Worm (Caenorhabditis elegans) whole organism, mixed stage, embryonic: ENCODE data around the gene mlc-6.
A peak's percentile ranks its signal among the peaks of the same experiment; 100 is the strongest.

ENCODE experiments used
- M03D4.4 ChIP-seq: sonication (generic microtip); optimal IDR thresholded peaks from 2 replicates; lab custom pipeline; 2017; ENCODE audit warnings: mild to moderate bottlenecking, missing genetic modification characterization, missing compliant biosample characterization
- bed-3 ChIP-seq: fragments of 200-800 bp; sonication (Bioruptor generic); optimal IDR thresholded peaks from 3 replicates; lab custom pipeline; 2018; ENCODE audit warnings: mild to moderate bottlenecking, missing genetic modification characterization, moderate library complexity, missing compliant biosample characterization
- blmp-1 ChIP-seq: fragments of 150-350 bp; optimal IDR thresholded peaks from 2 replicates; lab custom pipeline; 2014; ENCODE audit warnings: missing biosample characterization, missing genetic modification characterization
- ceh-39 ChIP-seq: fragments of 150-350 bp; optimal IDR thresholded peaks from 2 replicates; lab custom pipeline; 2014; ENCODE audit warnings: missing biosample characterization, missing genetic modification characterization
- ceh-43 ChIP-seq: fragments of 200-800 bp; sonication (Bioruptor generic); optimal IDR thresholded peaks from 2 replicates; lab custom pipeline; 2018; ENCODE audit warnings: mild to moderate bottlenecking, missing genetic modification characterization, moderate library complexity, missing compliant biosample characterization
- ceh-83 ChIP-seq: fragments of 200-800 bp; sonication (Bioruptor generic); optimal IDR thresholded peaks from 2 replicates; lab custom pipeline; 2018; ENCODE audit warnings: mild to moderate bottlenecking, missing genetic modification characterization, missing compliant biosample characterization
- ces-1 ChIP-seq: fragments of 150-350 bp; optimal IDR thresholded peaks from 2 replicates; lab custom pipeline; 2014; ENCODE audit warnings: missing biosample characterization, missing genetic modification reagents, missing genetic modification characterization
- cnd-1 ChIP-seq: fragments of 200-800 bp; sonication (Bioruptor generic); optimal IDR thresholded peaks from 2 replicates; lab custom pipeline; 2018; ENCODE audit warnings: mild to moderate bottlenecking, missing genetic modification characterization, missing compliant biosample characterization
- drap-1 ChIP-seq: fragments of 200-800 bp; sonication (Bioruptor generic); optimal IDR thresholded peaks from 3 replicates; lab custom pipeline; 2018; ENCODE audit warnings: mild to moderate bottlenecking, missing genetic modification characterization, missing compliant biosample characterization
- elt-1 ChIP-seq: sonication (generic microtip); optimal IDR thresholded peaks from 2 replicates; lab custom pipeline; 2017; ENCODE audit warnings: missing genetic modification characterization, mild to moderate bottlenecking, missing compliant biosample characterization, antibody characterized with exemption, moderate library complexity, borderline replicate concordance; ENCODE audit not compliant: insufficient read depth
- flh-1 ChIP-seq: fragments of 200-800 bp; sonication (Bioruptor generic); optimal IDR thresholded peaks from 2 replicates; lab custom pipeline; 2018; ENCODE audit warnings: mild to moderate bottlenecking, missing genetic modification characterization, moderate library complexity, missing compliant biosample characterization
- ham-2 ChIP-seq: fragments of 200-800 bp; sonication (Bioruptor generic); optimal IDR thresholded peaks from 2 replicates; lab custom pipeline; 2018; ENCODE audit warnings: mild to moderate bottlenecking, missing genetic modification characterization, missing compliant biosample characterization
- hlh-1 ChIP-seq: fragments of 150-350 bp; optimal IDR thresholded peaks from 2 replicates; lab custom pipeline; 2014; ENCODE audit warnings: missing biosample characterization, missing genetic modification reagents, missing genetic modification characterization
- lin-13 ChIP-seq: fragments of 150-350 bp; optimal IDR thresholded peaks from 2 replicates; lab custom pipeline; 2014; ENCODE audit warnings: missing biosample characterization, missing genetic modification characterization
- lin-32 ChIP-seq: fragments of 200-800 bp; sonication (Bioruptor generic); optimal IDR thresholded peaks from 2 replicates; lab custom pipeline; 2018; ENCODE audit warnings: mild to moderate bottlenecking, missing genetic modification characterization, missing compliant biosample characterization
- lsy-2 ChIP-seq: fragments of 150-350 bp; optimal IDR thresholded peaks from 2 replicates; lab custom pipeline; 2014; ENCODE audit warnings: missing biosample characterization, missing genetic modification characterization
- mab-5 ChIP-seq: fragments of 150-350 bp; optimal IDR thresholded peaks from 2 replicates; lab custom pipeline; 2014; ENCODE audit warnings: missing biosample characterization, missing genetic modification characterization
- mep-1 ChIP-seq: fragments of 150-350 bp; optimal IDR thresholded peaks from 2 replicates; lab custom pipeline; 2017; ENCODE audit warnings: missing biosample characterization, missing genetic modification reagents, missing genetic modification characterization, inconsistent platforms
- mls-2 ChIP-seq: sonication (generic microtip); optimal IDR thresholded peaks from 2 replicates; lab custom pipeline; 2016; ENCODE audit warnings: mild to moderate bottlenecking, missing genetic modification characterization, moderate library complexity, missing compliant biosample characterization
- nhr-12 ChIP-seq: fragments of 150-350 bp; optimal IDR thresholded peaks from 2 replicates; lab custom pipeline; 2014; ENCODE audit warnings: missing biosample characterization, missing genetic modification characterization
- nhr-2 ChIP-seq: fragments of 150-350 bp; optimal IDR thresholded peaks from 2 replicates; lab custom pipeline; 2014; ENCODE audit warnings: missing biosample characterization, missing genetic modification characterization
- nhr-28 ChIP-seq: fragments of 150-350 bp; optimal IDR thresholded peaks from 2 replicates; lab custom pipeline; 2014; ENCODE audit warnings: missing biosample characterization, missing genetic modification characterization
- nhr-76 ChIP-seq: sonication (generic microtip); optimal IDR thresholded peaks from 2 replicates; lab custom pipeline; 2017; ENCODE audit warnings: missing biosample characterization, missing genetic modification characterization
- pha-4 ChIP-seq: fragments of 150-350 bp; optimal IDR thresholded peaks from 2 replicates; lab custom pipeline; 2018; ENCODE audit warnings: missing biosample characterization, missing genetic modification reagents, missing genetic modification characterization
- sem-2 ChIP-seq: fragments of 200-800 bp; sonication (Bioruptor generic); optimal IDR thresholded peaks from 2 replicates; lab custom pipeline; 2018; ENCODE audit warnings: mild to moderate bottlenecking, missing genetic modification characterization, missing compliant biosample characterization
- sptf-1 ChIP-seq: sonication (generic microtip); optimal IDR thresholded peaks from 2 replicates; lab custom pipeline; 2017; ENCODE audit warnings: mild to moderate bottlenecking, missing genetic modification characterization, moderate library complexity, missing compliant biosample characterization
- tbx-8 ChIP-seq: fragments of 200-800 bp; sonication (Bioruptor generic); optimal IDR thresholded peaks from 2 replicates; lab custom pipeline; 2018; ENCODE audit warnings: mild to moderate bottlenecking, missing genetic modification characterization, moderate library complexity, missing compliant biosample characterization
- unc-39 ChIP-seq: fragments of 150-350 bp; optimal IDR thresholded peaks from 2 replicates; lab custom pipeline; 2014; ENCODE audit warnings: missing biosample characterization, missing genetic modification characterization
- unc-62 ChIP-seq: fragments of 150-350 bp; optimal IDR thresholded peaks from 2 replicates; lab custom pipeline; 2014; ENCODE audit warnings: missing biosample characterization, missing genetic modification reagents, missing genetic modification characterization
- zip-8 ChIP-seq: fragments of 150-350 bp; optimal IDR thresholded peaks from 2 replicates; lab custom pipeline; 2014; ENCODE audit warnings: missing biosample characterization, missing genetic modification characterization
- ztf-11 ChIP-seq: fragments of 150-350 bp; optimal IDR thresholded peaks from 2 replicates; lab custom pipeline; 2014; ENCODE audit warnings: missing biosample characterization, missing genetic modification characterization

mlc-6 gene

ce11 chrX:14229306-14229845, 17.0 kb downstream of the mlc-6 start:
- TF ChIP-seq sem-2 (GFP tag; lab: Kevin White, UChicago) (peak; percentile 18), sptf-1 (tag; lab: Kevin White, UChicago) (peak; percentile 73), cnd-1 (tag; lab: Kevin White, UChicago) (peak; percentile 33), drap-1 (GFP tag; lab: Kevin White, UChicago) (peak; percentile 36), bed-3 (GFP tag; lab: Kevin White, UChicago) (peak; percentile 33), M03D4.4 (tag; lab: Kevin White, UChicago) (peak; percentile 47), mls-2 (tag; lab: Kevin White, UChicago) (peak; percentile 23)

ce11 chrX:14228764-14229163, 17.7 kb downstream of the mlc-6 start:
- TF ChIP-seq ztf-11 (tag; lab: Kevin White, UChicago) (no peak), pha-4 (tag; lab: Kevin White, UChicago) (no peak), flh-1 (no peak), nhr-76 (tag; lab: Kevin White, UChicago) (no peak), mab-5 (tag; lab: Kevin White, UChicago) (no peak), bed-3 (GFP tag; lab: Kevin White, UChicago) (no peak), sem-2 (GFP tag; lab: Kevin White, UChicago) (no peak), nhr-2 (tag; lab: Kevin White, UChicago) (no peak), M03D4.4 (tag; lab: Kevin White, UChicago) (peak; percentile 28), ceh-43 (no peak), blmp-1 (tag; lab: Kevin White, UChicago) (no peak), lsy-2 (tag; lab: Kevin White, UChicago) (no peak), sptf-1 (tag; lab: Kevin White, UChicago) (no peak), zip-8 (tag; lab: Kevin White, UChicago) (no peak), nhr-28 (tag; lab: Kevin White, UChicago) (no peak), ceh-83 (GFP tag; lab: Kevin White, UChicago) (peak; percentile 66), ceh-39 (no peak)

- TF ChIP-seq mls-2 (tag; lab: Kevin White, UChicago), result no peak
- TF ChIP-seq nhr-12 (tag; lab: Kevin White, UChicago), result no peak
- no peak for TF ChIP-seq nhr-76 (tag; lab: Kevin White, UChicago)
- no peak for TF ChIP-seq flh-1
- no peak for TF ChIP-seq ztf-11 (tag; lab: Kevin White, UChicago)
- TF ChIP-seq tbx-8 (GFP tag; lab: Kevin White, UChicago), result no peak
- no peak for TF ChIP-seq zip-8 (tag; lab: Kevin White, UChicago)
- TF ChIP-seq, all 35 proteins: peak for 0
Observed at ce11 chrX:14225273-14225672, 21.1 kb downstream of the mlc-6 start, which contains the start of gene cyp-13B2. cyp-13B2 (plus strand) TSS chrX:14225573.

ce11 chrX:14223156-14223555, 23.3 kb downstream of the mlc-6 start, which contains the start of gene K06G5.3:
K06G5.3 (minus strand) TSS chrX:14223256.
- TF ChIP-seq unc-39 (tag; lab: Kevin White, UChicago) (no peak), unc-62 (GFP tag; lab: Kevin White, UChicago) (no peak), hlh-1 (no peak), ham-2 (GFP tag; lab: Kevin White, UChicago) (no peak), ztf-11 (tag; lab: Kevin White, UChicago) (no peak), cnd-1 (tag; lab: Kevin White, UChicago) (no peak), flh-1 (no peak), mep-1 (tag; lab: Kevin White, UChicago) (no peak), tbx-8 (GFP tag; lab: Kevin White, UChicago) (no peak), nhr-28 (tag; lab: Kevin White, UChicago) (no peak), lin-13 (tag; lab: Kevin White, UChicago) (no peak), lin-32 (no peak), elt-1 (no peak), lsy-2 (tag; lab: Kevin White, UChicago) (no peak), sem-2 (GFP tag; lab: Kevin White, UChicago) (no peak)
- TF ChIP-seq, all 35 proteins: peak for 0

ce11 chrX:14214520-14215023, 31.8 kb downstream of the mlc-6 start, which contains the start of gene K06G5.1:
K06G5.1 (plus strand) TSS chrX:14214973.
- TF ChIP-seq ztf-11 (tag; lab: Kevin White, UChicago) (no peak), ces-1 (GFP tag; lab: Kevin White, UChicago) (no peak), hlh-1 (no peak), blmp-1 (tag; lab: Kevin White, UChicago) (no peak)
